ENCODE assay signal across 4 worm cellular contexts in the genomic region with DNA sequence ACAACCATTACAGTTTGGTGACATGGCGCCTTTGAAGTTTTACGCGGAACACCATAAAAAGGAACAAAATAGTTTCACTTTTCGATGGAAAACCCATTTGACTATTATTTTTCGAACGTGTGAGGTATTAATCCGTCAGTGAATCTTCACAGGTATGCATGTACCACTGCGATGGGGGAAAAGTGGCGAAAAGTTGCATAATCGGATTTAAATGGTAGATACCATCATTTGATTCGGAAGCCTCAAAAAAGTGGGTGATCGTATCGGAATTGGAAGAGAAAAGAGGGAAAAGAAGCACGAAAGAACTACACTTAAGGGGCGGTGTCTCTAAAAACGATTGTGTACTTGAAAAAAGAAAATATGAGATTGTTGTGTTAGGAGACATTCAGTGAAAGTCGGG.
A peak's percentile ranks its signal among the peaks of the same experiment; 100 is the strongest.
TF ChIP-seq lines count a peak whose summit lies in the region.

No protein-coding gene starts in this region.

TF ChIP-seq in whole organism, L1 larva, 84 proteins besides CTCF, POLR2A, EP300 and RAD21:
- TF ChIP-seq blmp-1 (tag; optimal IDR thresholded peaks at IDR 0.05; lab: Kevin White, UChicago) (peak; percentile 85), ceh-88 (GFP tag; IDR thresholded peaks at IDR 0.05; lab: Robert Waterston, UW) (no peak)

TF ChIP-seq in whole organism, L2 larva, 48 proteins besides CTCF, POLR2A, EP300 and RAD21:
- peak; percentile 22 for TF ChIP-seq elt-1 (tag; optimal IDR thresholded peaks at IDR 0.05; lab: Kevin White, UChicago)
- TF ChIP-seq ztf-4 (tag; optimal IDR thresholded peaks at IDR 0.05; lab: Kevin White, UChicago), result no peak

TF ChIP-seq in whole organism, L3 larva, 47 proteins besides CTCF, POLR2A, EP300 and RAD21:
- TF ChIP-seq elt-1 (tag; optimal IDR thresholded peaks at IDR 0.05; lab: Kevin White, UChicago), result peak; percentile 64
- no peak for TF ChIP-seq nhr-28 (tag; optimal IDR thresholded peaks at IDR 0.05; lab: Kevin White, UChicago)
- TF ChIP-seq nhr-25 (tag; optimal IDR thresholded peaks at IDR 0.05; lab: Kevin White, UChicago), result peak; percentile 8

TF ChIP-seq in whole organism, mixed stage, embryonic, 35 proteins besides CTCF, POLR2A, EP300 and RAD21:
- TF ChIP-seq elt-1 (tag; optimal IDR thresholded peaks at IDR 0.05; lab: Kevin White, UChicago; ENCODE audit: borderline replicate concordance, insufficient read depth) (peak; percentile 16), unc-62 (GFP tag; optimal IDR thresholded peaks at IDR 0.05; lab: Kevin White, UChicago) (no peak), lin-13 (tag; optimal IDR thresholded peaks at IDR 0.05; lab: Kevin White, UChicago) (no peak)

Comparison
In these comparisons a context has a peak if more than half of its experiments do, and no peak if none do; other contexts are left out.
1. Of the 22 proteins assayed by ChIP-seq in both whole organism, L1 larva and whole organism, L2 larva: peak only in whole organism, L1 larva: blmp-1; only in whole organism, L2 larva: none; in both: none; in neither: 21.